Fruit fly (Drosophila melanogaster): ENCODE results near the gene trh.
A peak's percentile ranks its signal among the peaks of the same experiment; 100 is the strongest.

trh gene

DNA sequence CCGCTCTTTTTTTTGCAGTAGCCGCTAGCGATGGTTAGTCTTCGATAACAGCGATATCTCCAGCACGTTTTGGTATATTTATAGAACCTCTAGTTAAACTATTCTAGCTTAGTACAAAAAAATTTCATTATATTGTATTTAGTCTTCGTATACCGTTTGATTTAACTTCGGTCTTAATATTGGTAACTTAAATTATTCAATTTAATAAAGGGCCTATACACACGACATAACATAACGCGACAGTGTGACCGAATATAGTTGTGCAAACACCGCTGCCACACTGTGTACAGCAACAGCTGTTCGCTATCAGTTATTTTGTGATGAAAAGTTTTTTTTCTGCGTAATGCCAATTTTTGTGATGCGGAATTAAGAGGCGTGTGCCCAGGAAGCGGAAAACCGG is 31.2 kb downstream of the trh start, which contains the start of the genes Cdc5 and CG1233 (continued):
- peak; percentile 23; the same call in 1 of the 2 replicates for TF ChIP-seq CG5953 (GFP tag; IDR thresholded peaks at IDR 0.05)
- TF ChIP-seq CG16863 (GFP tag; optimal IDR thresholded peaks at IDR 0.05): peak; percentile 29
- TF ChIP-seq BtbVII (GFP tag; optimal IDR thresholded peaks at IDR 0.05): no peak
- TF ChIP-seq zfh2 (GFP tag; optimal IDR thresholded peaks at IDR 0.05): peak; percentile 22
- 0 out of 3 replicates have a peak, but pooled peaks have one; percentile 8 for TF ChIP-seq Optix (GFP tag; IDR thresholded peaks at IDR 0.05)
- no peak for TF ChIP-seq pan (optimal IDR thresholded peaks at IDR 0.05)
- peak in 1 of 2 experiments; percentile 6 for TF ChIP-seq pan (GFP tag; optimal IDR thresholded peaks at IDR 0.05 in 1 of 2, IDR thresholded peaks at IDR 0.05 in 1 of 2)
- peak; percentile 75 for TF ChIP-seq sob (GFP tag; IDR thresholded peaks at IDR 0.05)
- peak; percentile 54 for TF ChIP-seq HmgZ (tag; optimal IDR thresholded peaks at IDR 0.05)
- peak; percentile 46 for TF ChIP-seq HLH54F (GFP tag; optimal IDR thresholded peaks at IDR 0.05)
- TF ChIP-seq CG15269 (tag; optimal IDR thresholded peaks at IDR 0.05): no peak
- peak in 1 of 2 experiments; percentile 26 for TF ChIP-seq dpn (GFP tag; optimal IDR thresholded peaks at IDR 0.05)
- peak; percentile 71 for TF ChIP-seq CG10267 (tag; optimal IDR thresholded peaks at IDR 0.05)
- TF ChIP-seq vnd (GFP tag; IDR thresholded peaks at IDR 0.05; ENCODE audit: partially characterized antibody): peak; percentile 49; the same call in 2 of the 3 replicates
- TF ChIP-seq Hr3 (GFP tag; optimal IDR thresholded peaks at IDR 0.05): peak; percentile 27
- peak; percentile 85 for TF ChIP-seq pzg (GFP tag; optimal IDR thresholded peaks at IDR 0.05)
- TF ChIP-seq Fer2 (tag; optimal IDR thresholded peaks at IDR 0.05): no peak
- TF ChIP-seq bab2 (GFP tag; optimal IDR thresholded peaks at IDR 0.05): peak; percentile 56
- peak; percentile 66 for TF ChIP-seq knrl (GFP tag; IDR thresholded peaks at IDR 0.05; ENCODE audit: partially characterized antibody)
- no peak for TF ChIP-seq ase (GFP tag; IDR thresholded peaks at IDR 0.05)
- TF ChIP-seq Xrp1 (GFP tag; IDR thresholded peaks at IDR 0.05): peak; percentile 59; the same call in 1 of the 2 replicates
- 0 out of 2 replicates have a peak, but pooled peaks have one; percentile 5 for TF ChIP-seq CG9215 (GFP tag; IDR thresholded peaks at IDR 0.05)
- peak; percentile 61 for TF ChIP-seq zen (tag; optimal IDR thresholded peaks at IDR 0.05)
- TF ChIP-seq inv (GFP tag; IDR thresholded peaks at IDR 0.05; ENCODE audit: partially characterized antibody): peak; percentile 42
- peak; percentile 45 for TF ChIP-seq ewg (GFP tag; optimal IDR thresholded peaks at IDR 0.05)
- peak in 1 of 2 experiments; percentile 10 for TF ChIP-seq insv (GFP tag; optimal IDR thresholded peaks at IDR 0.05)
- no peak for TF ChIP-seq CG2202 (tag; optimal IDR thresholded peaks at IDR 0.05)
- no peak for TF ChIP-seq dati (GFP tag; IDR thresholded peaks at IDR 0.05)
- TF ChIP-seq CG16813 (GFP tag; IDR thresholded peaks at IDR 0.05; ENCODE audit: partially characterized antibody): peak; percentile 49; the same call in 1 of the 3 replicates
- peak; percentile 31 for TF ChIP-seq CG7987 (GFP tag; optimal IDR thresholded peaks at IDR 0.05)
- TF ChIP-seq CG16779 (GFP tag; IDR thresholded peaks at IDR 0.05): no peak
- TF ChIP-seq Scr (GFP tag; IDR thresholded peaks at IDR 0.05; ENCODE audit: partially characterized antibody): peak; percentile 60
- TF ChIP-seq sqz (GFP tag; optimal IDR thresholded peaks at IDR 0.05): peak; percentile 93
- TF ChIP-seq CG8924 (tag; optimal IDR thresholded peaks at IDR 0.05): peak; percentile 44
- no peak for TF ChIP-seq peb (GFP tag; IDR thresholded peaks at IDR 0.05)
- TF ChIP-seq CG3838 (GFP tag; optimal IDR thresholded peaks at IDR 0.05): peak; percentile 55
- TF ChIP-seq crp (GFP tag; optimal IDR thresholded peaks at IDR 0.05): peak; percentile 92 to 98
- peak; percentile 57; the same call in 2 of the 3 replicates for TF ChIP-seq Dbx (GFP tag; IDR thresholded peaks at IDR 0.05)
- TF ChIP-seq Dp (GFP tag; optimal IDR thresholded peaks at IDR 0.05): peak; percentile 36
- peak in 1 of 2 experiments; percentile 6 for TF ChIP-seq Hr51 (GFP tag; optimal IDR thresholded peaks at IDR 0.05)
- TF ChIP-seq CG2116 (GFP tag; optimal IDR thresholded peaks at IDR 0.05): peak; percentile 76
- no peak for TF ChIP-seq ash1 (GFP tag; optimal IDR thresholded peaks at IDR 0.05)
- peak; percentile 30 for TF ChIP-seq CoRest (tag; optimal IDR thresholded peaks at IDR 0.05)
- peak; percentile 79 for TF ChIP-seq Ets65A (GFP tag)
- TF ChIP-seq ssp (GFP tag; IDR thresholded peaks at IDR 0.05): peak; percentile 30; the same call in 1 of the 2 replicates
- TF ChIP-seq lmd (GFP tag; IDR thresholded peaks at IDR 0.05): 0 out of 2 replicates have a peak, but pooled peaks have one; percentile 18
- no peak for TF ChIP-seq cas (GFP tag; IDR thresholded peaks at IDR 0.05)
- no peak for TF ChIP-seq Nf-YC (tag; optimal IDR thresholded peaks at IDR 0.05)
- TF ChIP-seq CG15514 (GFP tag; optimal IDR thresholded peaks at IDR 0.05): peak; percentile 64
